Worm (Caenorhabditis elegans) whole organism, L1 larva: ENCODE data around the gene tbx-34.
"Not testable (repeated sequence)": the region's sequence is repeated elsewhere in the genome, so short reads cannot be mapped to it uniquely, and the experiment has no call there.

Source experiments
- dpl-1 ChIP-seq, 3 experiments: fragments of 150-350 bp in 2 of 3; sonication (generic microtip) in 1 of 3; optimal IDR thresholded peaks; 2 replicates each; lab custom pipeline; 2014 to 2017; ENCODE audit warnings: missing biosample characterization in 3 of 3, missing genetic modification characterization in 3 of 3, missing genetic modification reagents in 3 of 3
- lin-35 ChIP-seq, 2 experiments: fragments of 150-350 bp; optimal IDR thresholded peaks; 2 replicates each; lab custom pipeline; 2014; ENCODE audit warnings: missing biosample characterization in 2 of 2, missing genetic modification characterization in 2 of 2, missing genetic modification reagents in 2 of 2
- nhr-11 ChIP-seq: fragments of 150-350 bp; optimal IDR thresholded peaks from 2 replicates; lab custom pipeline; 2014; ENCODE audit warnings: missing biosample characterization, missing genetic modification characterization
- ztf-11 ChIP-seq, 2 experiments: sonication (generic microtip); optimal IDR thresholded peaks; 2 replicates each; lab custom pipeline; 2016 to 2017; ENCODE audit warnings: missing genetic modification characterization in 2 of 2, missing biosample characterization in 1 of 2, missing compliant biosample characterization in 1 of 2
- ztf-4 ChIP-seq: fragments of 150-350 bp; optimal IDR thresholded peaks from 2 replicates; lab custom pipeline; 2014; ENCODE audit warnings: missing biosample characterization, missing genetic modification characterization

DNA sequence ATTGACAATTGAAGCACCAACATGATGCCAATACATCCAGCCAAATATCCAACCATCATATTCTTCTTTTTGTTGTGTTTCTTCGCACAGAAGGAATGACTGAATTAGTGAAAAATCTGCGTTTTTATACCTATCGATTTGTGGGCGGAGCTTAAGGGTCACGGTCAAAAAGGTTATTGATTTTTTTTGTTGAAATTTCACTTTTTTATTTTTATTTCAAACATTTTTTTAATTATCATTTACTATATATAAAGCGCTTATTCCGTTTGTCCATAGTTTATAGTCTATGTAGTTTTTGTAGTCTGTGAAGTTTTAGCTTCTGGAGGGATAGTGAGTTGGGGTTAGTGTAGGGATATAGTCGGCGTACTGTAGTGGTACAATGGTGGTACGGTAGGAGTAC is 6.0 kb upstream of the tbx-34 start, which contains the start of gene Y47D3A.13:
- not testable (repeated sequence) for TF ChIP-seq ztf-4 (tag; lab: Kevin White, UChicago); nhr-11; ztf-11 (tag; optimal IDR thresholded peaks at IDR 0.05; lab: Kevin White, UChicago); lin-35 (GFP tag; optimal IDR thresholded peaks at IDR 0.05; lab: Kevin White, UChicago); dpl-1 (GFP tag; optimal IDR thresholded peaks at IDR 0.05; lab: Kevin White, UChicago)
